Worm (Caenorhabditis elegans) whole organism, mixed stage, embryonic: Measurements from ENCODE around the gene mltn-1.

Source experiments
- ceh-43 ChIP-seq: fragments of 200-800 bp; sonication (Bioruptor generic); optimal IDR thresholded peaks from 2 replicates; lab custom pipeline; 2018; ENCODE audit warnings: mild to moderate bottlenecking, missing genetic modification characterization, moderate library complexity, missing compliant biosample characterization
- elt-1 ChIP-seq: sonication (generic microtip); optimal IDR thresholded peaks from 2 replicates; lab custom pipeline; 2017; ENCODE audit warnings: missing genetic modification characterization, mild to moderate bottlenecking, missing compliant biosample characterization, antibody characterized with exemption, moderate library complexity, borderline replicate concordance; ENCODE audit not compliant: insufficient read depth
- lin-13 ChIP-seq: fragments of 150-350 bp; optimal IDR thresholded peaks from 2 replicates; lab custom pipeline; 2014; ENCODE audit warnings: missing biosample characterization, missing genetic modification characterization
- lin-32 ChIP-seq: fragments of 200-800 bp; sonication (Bioruptor generic); optimal IDR thresholded peaks from 2 replicates; lab custom pipeline; 2018; ENCODE audit warnings: mild to moderate bottlenecking, missing genetic modification characterization, missing compliant biosample characterization
- lsy-2 ChIP-seq: fragments of 150-350 bp; optimal IDR thresholded peaks from 2 replicates; lab custom pipeline; 2014; ENCODE audit warnings: missing biosample characterization, missing genetic modification characterization
- nhr-2 ChIP-seq: fragments of 150-350 bp; optimal IDR thresholded peaks from 2 replicates; lab custom pipeline; 2014; ENCODE audit warnings: missing biosample characterization, missing genetic modification characterization
- snpc-4 ChIP-seq: fragments of 150-350 bp; optimal IDR thresholded peaks from 2 replicates; lab custom pipeline; 2014; ENCODE audit warnings: missing biosample characterization, missing genetic modification characterization
- unc-62 ChIP-seq: fragments of 150-350 bp; optimal IDR thresholded peaks from 2 replicates; lab custom pipeline; 2014; ENCODE audit warnings: missing biosample characterization, missing genetic modification reagents, missing genetic modification characterization
- ztf-11 ChIP-seq: fragments of 150-350 bp; optimal IDR thresholded peaks from 2 replicates; lab custom pipeline; 2014; ENCODE audit warnings: missing biosample characterization, missing genetic modification characterization

- no peak for TF ChIP-seq unc-62 (GFP tag; lab: Kevin White, UChicago)
- TF ChIP-seq ztf-11 (tag; lab: Kevin White, UChicago): no peak
- no peak for TF ChIP-seq ceh-43 (GFP tag; lab: Kevin White, UChicago)
- no peak for TF ChIP-seq lin-32 (GFP tag; lab: Kevin White, UChicago)
- no peak for TF ChIP-seq lin-13
- TF ChIP-seq snpc-4 (tag; lab: Kevin White, UChicago): no peak
- TF ChIP-seq lsy-2 (tag; lab: Kevin White, UChicago): no peak
- TF ChIP-seq elt-1: no peak
- TF ChIP-seq nhr-2 (tag; lab: Kevin White, UChicago): no peak
Observed at ce11 chrII:13165683-13166259, 20.7 kb upstream of the mltn-1 start, which contains the start of gene moe-3.
